Fruit fly (Drosophila melanogaster) whole organism, prepupa: ENCODE results near the gene DCTN6-p27.
A peak's percentile ranks its signal among the peaks of the same experiment; 100 is the strongest.

Experiments used
- CG10631 ChIP-seq: fragments of 200-800 bp; sonication (Bioruptor generic); optimal IDR thresholded peaks from 2 replicates; lab custom pipeline; 2016; ENCODE audit warnings: missing biosample characterization, missing genetic modification characterization
- CG10669 ChIP-seq: fragments of 200-800 bp; sonication (Bioruptor generic); optimal IDR thresholded peaks from 3 replicates; lab custom pipeline; 2018; ENCODE audit warnings: missing biosample characterization, mild to moderate bottlenecking, missing genetic modification characterization, moderate library complexity
- CG11294 ChIP-seq: fragments of 200-800 bp; sonication (Bioruptor generic); IDR thresholded peaks from 2 replicates; pipeline ENCODE4 v1.3.6; 2022; ENCODE audit warnings: missing biosample characterization, missing genetic modification characterization
- CG11762 ChIP-seq: fragments of 200-800 bp; sonication (Bioruptor generic); optimal IDR thresholded peaks from 3 replicates; lab custom pipeline; 2016; ENCODE audit warnings: missing biosample characterization, missing genetic modification characterization; ENCODE audit not compliant: insufficient read depth
- CG16779 ChIP-seq: fragments of 200-800 bp; sonication (Bioruptor generic); optimal IDR thresholded peaks from 3 replicates; lab custom pipeline; 2017; ENCODE audit warnings: missing biosample characterization, mild to moderate bottlenecking, missing genetic modification characterization
- CG3032 ChIP-seq: fragments of 200-800 bp; optimal IDR thresholded peaks from 2 replicates; lab custom pipeline; 2019; ENCODE audit warnings: missing biosample characterization, mild to moderate bottlenecking, missing genetic modification characterization, moderate library complexity
- CG31627 ChIP-seq: fragments of 200-800 bp; sonication (Bioruptor generic); optimal IDR thresholded peaks from 3 replicates; lab custom pipeline; 2016; ENCODE audit warnings: missing biosample characterization, missing genetic modification characterization
- CG32006 ChIP-seq: fragments of 200-800 bp; sonication (Bioruptor generic); optimal IDR thresholded peaks from 3 replicates; lab custom pipeline; 2017; ENCODE audit warnings: missing biosample characterization, mild to moderate bottlenecking, missing genetic modification characterization
- CG34406 ChIP-seq: fragments of 200-800 bp; sonication (Bioruptor generic); optimal IDR thresholded peaks from 3 replicates; lab custom pipeline; 2016; ENCODE audit warnings: missing biosample characterization, missing genetic modification characterization
- CG3919 ChIP-seq: fragments of 200-800 bp; sonication (Bioruptor generic); optimal IDR thresholded peaks from 3 replicates; lab custom pipeline; 2016; ENCODE audit warnings: missing biosample characterization, missing genetic modification characterization
- CG6163 ChIP-seq: fragments of 200-800 bp; sonication (Bioruptor generic); IDR thresholded peaks from 3 replicates; pipeline ENCODE4 v1.3.6; 2022; ENCODE audit warnings: missing biosample characterization, missing genetic modification characterization
- CG6276 ChIP-seq: fragments of 200-800 bp; sonication (Bioruptor generic); optimal IDR thresholded peaks from 2 replicates; lab custom pipeline; 2017; ENCODE audit warnings: missing biosample characterization, mild to moderate bottlenecking, missing genetic modification characterization
- CG6792 ChIP-seq: fragments of 200-800 bp; sonication (Bioruptor generic); optimal IDR thresholded peaks from 3 replicates; lab custom pipeline; 2016; ENCODE audit warnings: missing biosample characterization, missing genetic modification characterization
- CG6808 ChIP-seq: fragments of 200-800 bp; sonication (Bioruptor generic); optimal IDR thresholded peaks from 3 replicates; lab custom pipeline; 2017; ENCODE audit warnings: missing biosample characterization, missing genetic modification characterization, mild to moderate bottlenecking, moderate library complexity, missing genetic modification reagents
- CG6854 ChIP-seq: fragments of 200-800 bp; sonication (Bioruptor generic); optimal IDR thresholded peaks from 2 replicates; lab custom pipeline; 2017; ENCODE audit warnings: missing biosample characterization, mild to moderate bottlenecking, missing genetic modification characterization
- CG7368 ChIP-seq: fragments of 200-800 bp; sonication (Bioruptor generic); optimal IDR thresholded peaks from 3 replicates; lab custom pipeline; 2016; ENCODE audit warnings: missing biosample characterization, missing genetic modification characterization
- CG8319 ChIP-seq: fragments of 200-800 bp; sonication (Bioruptor generic); optimal IDR thresholded peaks from 3 replicates; lab custom pipeline; 2016; ENCODE audit warnings: missing biosample characterization, missing genetic modification characterization
- CG8632 ChIP-seq: fragments of 200-800 bp; sonication (Bioruptor generic); optimal IDR thresholded peaks from 3 replicates; lab custom pipeline; 2016; ENCODE audit warnings: missing biosample characterization, missing genetic modification characterization
- Eip78C ChIP-seq: fragments of 200-800 bp; sonication (Bioruptor generic); peaks from one replicate; lab custom pipeline; 2016; ENCODE audit warnings: missing biosample characterization, missing genetic modification characterization
- Eip93F ChIP-seq: fragments of 200-800 bp; sonication (Bioruptor generic); optimal IDR thresholded peaks from 2 replicates; lab custom pipeline; 2016; ENCODE audit warnings: missing biosample characterization, mild to moderate bottlenecking, missing genetic modification characterization
- Ets21C ChIP-seq: fragments of 200-800 bp; sonication (Bioruptor generic); optimal IDR thresholded peaks from 3 replicates; lab custom pipeline; 2016; ENCODE audit warnings: missing biosample characterization, missing genetic modification characterization
- Ets96B ChIP-seq: fragments of 200-800 bp; optimal IDR thresholded peaks from 2 replicates; lab custom pipeline; 2019; ENCODE audit warnings: missing biosample characterization, mild to moderate bottlenecking, missing genetic modification characterization, moderate library complexity
- Hr39 ChIP-seq: fragments of 200-800 bp; sonication (Bioruptor generic); optimal IDR thresholded peaks from 2 replicates; lab custom pipeline; 2016; ENCODE audit warnings: missing biosample characterization, missing genetic modification characterization
- Hr4 ChIP-seq: fragments of 200-800 bp; sonication (Bioruptor generic); optimal IDR thresholded peaks from 3 replicates; lab custom pipeline; 2016; ENCODE audit warnings: missing biosample characterization, missing genetic modification characterization
- Lpt ChIP-seq: fragments of 200-800 bp; sonication (Bioruptor generic); optimal IDR thresholded peaks from 3 replicates; lab custom pipeline; 2016; ENCODE audit warnings: missing biosample characterization, missing genetic modification characterization
- Met ChIP-seq: fragments of 200-800 bp; sonication (Bioruptor generic); optimal IDR thresholded peaks from 3 replicates; lab custom pipeline; 2016; ENCODE audit warnings: missing biosample characterization, missing genetic modification characterization
- OdsH ChIP-seq: fragments of 200-800 bp; sonication (Bioruptor generic); optimal IDR thresholded peaks from 3 replicates; lab custom pipeline; 2016; ENCODE audit warnings: missing biosample characterization, missing genetic modification characterization
- Smox ChIP-seq: fragments of 200-800 bp; sonication (Bioruptor generic); optimal IDR thresholded peaks from 3 replicates; lab custom pipeline; 2016; ENCODE audit warnings: missing biosample characterization, missing genetic modification characterization
- Sox102F ChIP-seq: fragments of 200-800 bp; sonication (Bioruptor generic); optimal IDR thresholded peaks from 2 replicates; lab custom pipeline; 2016; ENCODE audit warnings: missing biosample characterization, mild to moderate bottlenecking, missing genetic modification characterization
- Sox14 ChIP-seq: fragments of 200-800 bp; sonication (Bioruptor generic); optimal IDR thresholded peaks from 3 replicates; lab custom pipeline; 2016; ENCODE audit warnings: missing biosample characterization, missing genetic modification characterization
- Sox15 ChIP-seq: fragments of 200-800 bp; sonication (Bioruptor generic); optimal IDR thresholded peaks from 3 replicates; lab custom pipeline; 2016; ENCODE audit warnings: missing biosample characterization, missing genetic modification characterization
- achi ChIP-seq: fragments of 200-800 bp; sonication (Bioruptor generic); optimal IDR thresholded peaks from 3 replicates; lab custom pipeline; 2016; ENCODE audit warnings: missing biosample characterization, missing genetic modification characterization
- acj6 ChIP-seq: fragments of 200-800 bp; sonication (Bioruptor generic); optimal IDR thresholded peaks from 3 replicates; lab custom pipeline; 2016; ENCODE audit warnings: missing biosample characterization, missing genetic modification characterization
- cyc ChIP-seq: fragments of 200-800 bp; sonication (Bioruptor generic); optimal IDR thresholded peaks from 3 replicates; lab custom pipeline; 2016; ENCODE audit warnings: missing biosample characterization, missing genetic modification characterization
- dac ChIP-seq: fragments of 200-800 bp; sonication (Bioruptor generic); optimal IDR thresholded peaks from 2 replicates; lab custom pipeline; 2017; ENCODE audit warnings: missing biosample characterization, mild to moderate bottlenecking, missing genetic modification characterization
- eg ChIP-seq: fragments of 200-800 bp; sonication (Bioruptor generic); IDR thresholded peaks from 3 replicates; pipeline ENCODE4 v1.3.6; 2022; ENCODE audit warnings: missing biosample characterization, missing genetic modification characterization
- esn ChIP-seq: fragments of 200-800 bp; sonication (Bioruptor generic); optimal IDR thresholded peaks from 2 replicates; lab custom pipeline; 2016; ENCODE audit warnings: missing biosample characterization, mild to moderate bottlenecking, missing genetic modification characterization, moderate library complexity
- fd59A ChIP-seq: fragments of 200-800 bp; sonication (Bioruptor generic); optimal IDR thresholded peaks from 2 replicates; lab custom pipeline; 2017; ENCODE audit warnings: missing biosample characterization, mild to moderate bottlenecking, missing genetic modification characterization, missing genetic modification reagents
- fkh ChIP-seq: fragments of 200-800 bp; sonication (Bioruptor generic); optimal IDR thresholded peaks from 3 replicates; lab custom pipeline; 2017; ENCODE audit warnings: missing biosample characterization, mild to moderate bottlenecking, missing genetic modification characterization, moderate library complexity
- lz ChIP-seq: fragments of 200-800 bp; sonication (Bioruptor generic); optimal IDR thresholded peaks from 3 replicates; lab custom pipeline; 2016; ENCODE audit warnings: missing biosample characterization, missing genetic modification characterization
- net ChIP-seq: fragments of 200-800 bp; sonication (Bioruptor generic); optimal IDR thresholded peaks from 3 replicates; lab custom pipeline; 2016; ENCODE audit warnings: missing biosample characterization, missing genetic modification characterization
- pdm3 ChIP-seq: fragments of 200-800 bp; sonication (Bioruptor generic); optimal IDR thresholded peaks from 3 replicates; lab custom pipeline; 2016; ENCODE audit warnings: missing biosample characterization, missing genetic modification characterization
- salr ChIP-seq, 2 experiments: fragments of 200-800 bp; sonication (Bioruptor generic); optimal IDR thresholded peaks; 3 replicates each; lab custom pipeline; 2016 to 2018; ENCODE audit warnings: missing biosample characterization in 2 of 2, missing genetic modification characterization in 2 of 2, mild to moderate bottlenecking in 1 of 2
- ss ChIP-seq, 2 experiments: fragments of 200-800 bp; sonication (Bioruptor generic); optimal IDR thresholded peaks; 2 replicates in 1 of 2; 3 replicates in 1 of 2; lab custom pipeline; 2017 to 2018; ENCODE audit warnings: mild to moderate bottlenecking in 2 of 2, missing biosample characterization in 2 of 2, missing genetic modification characterization in 2 of 2, moderate library complexity in 1 of 2
- svp ChIP-seq: fragments of 200-800 bp; sonication (Bioruptor generic); peaks from one replicate; lab custom pipeline; 2016; ENCODE audit warnings: missing biosample characterization, missing genetic modification characterization
- topi ChIP-seq: fragments of 200-800 bp; sonication (Bioruptor generic); optimal IDR thresholded peaks from 3 replicates; lab custom pipeline; 2016; ENCODE audit warnings: missing biosample characterization, missing genetic modification characterization

DCTN6-p27 gene

dm6 chr2L:19133465-19134365 is 1.6 kb downstream of the DCTN6-p27 start, which contains the start of gene brat:
Gene brat, plus strand, starts transcription at chr2L:19133816.
- TF ChIP-seq lz (GFP tag; lab: Kevin White, UChicago) (peak; percentile 74), Ets96B (peak; percentile 29), pdm3 (GFP tag; lab: Kevin White, UChicago) (peak; percentile 54), Ets21C (peak; percentile 61), CG6854 (GFP tag; lab: Kevin White, UChicago) (no peak), achi (GFP tag; lab: Kevin White, UChicago) (peak; percentile 38), CG8632 (GFP tag; lab: Kevin White, UChicago) (no peak), CG3032 (tag; lab: Kevin White, UChicago) (peak; percentile 50), CG32006 (peak; percentile 30), Eip93F (GFP tag; lab: Kevin White, UChicago) (no peak), topi (GFP tag; lab: Kevin White, UChicago) (peak; percentile 65), fd59A (GFP tag; lab: Kevin White, UChicago) (no peak), Hr39 (GFP tag; lab: Kevin White, UChicago) (peak; percentile 60), ss (GFP tag; optimal IDR thresholded peaks at IDR 0.05; lab: Kevin White, UChicago) (peak in 1 of 2 experiments; percentile 21), CG6276 (GFP tag; lab: Kevin White, UChicago) (no peak), eg (GFP tag; lab: Robert Waterston, UW) (no peak), Hr4 (GFP tag; lab: Kevin White, UChicago) (peak; percentile 57), CG6163 (GFP tag; lab: Robert Waterston, UW) (0 out of 3 replicates have a peak, but pooled peaks have one; percentile 8), dac (GFP tag; lab: Kevin White, UChicago) (no peak), Sox102F (peak; percentile 36), Smox (GFP tag; lab: Kevin White, UChicago) (peak; percentile 16), fkh (peak; percentile 85), CG11294 (no peak), Sox15 (no peak), OdsH (GFP tag; lab: Kevin White, UChicago) (peak; percentile 54), CG6808 (GFP tag; lab: Kevin White, UChicago) (no peak), Met (GFP tag; lab: Kevin White, UChicago) (peak; percentile 58), CG8319 (GFP tag; lab: Kevin White, UChicago) (peak; percentile 28), Eip78C (GFP tag; lab: Kevin White, UChicago) (peak; percentile 72), CG6792 (no peak), salr (GFP tag; optimal IDR thresholded peaks at IDR 0.05; lab: Kevin White, UChicago) (no peak), CG34406 (GFP tag; lab: Kevin White, UChicago) (peak; percentile 18), acj6 (GFP tag; lab: Kevin White, UChicago) (peak; percentile 47), CG10669 (GFP tag; lab: Kevin White, UChicago) (no peak), CG11762 (GFP tag; lab: Kevin White, UChicago) (no peak), CG7368 (GFP tag; lab: Kevin White, UChicago) (no peak), svp (GFP tag; lab: Kevin White, UChicago) (no peak), cyc (peak; percentile 56), Sox14 (GFP tag; lab: Kevin White, UChicago) (peak; percentile 64), CG3919 (GFP tag; lab: Kevin White, UChicago) (peak; percentile 39), esn (GFP tag; lab: Kevin White, UChicago) (peak; percentile 72), CG31627 (GFP tag; lab: Kevin White, UChicago) (peak; percentile 62), Lpt (GFP tag; lab: Kevin White, UChicago) (no peak), CG10631 (GFP tag; lab: Kevin White, UChicago) (peak; percentile 54), CG16779 (tag; lab: Kevin White, UChicago) (no peak), net (GFP tag; lab: Kevin White, UChicago) (no peak)
